Fruit fly (Drosophila melanogaster) whole organism, embryonic: ENCODE results near the gene Trm7-32.

ENCODE experiments used
- Atf6 ChIP-seq: fragments of 200-800 bp; sonication (Bioruptor generic); IDR thresholded peaks from 2 replicates; pipeline ENCODE4 v1.3.6; 2022; ENCODE audit warnings: missing biosample characterization, missing genetic modification characterization
- CG12071 ChIP-seq: fragments of 200-800 bp; sonication (Bioruptor generic); optimal IDR thresholded peaks from 3 replicates; lab custom pipeline; 2018; ENCODE audit warnings: missing biosample characterization, mild to moderate bottlenecking, missing genetic modification characterization
- CG12299 ChIP-seq: fragments of 200-800 bp; sonication (Bioruptor generic); optimal IDR thresholded peaks from 2 replicates; lab custom pipeline; 2018; ENCODE audit warnings: missing biosample characterization, mild to moderate bottlenecking, missing genetic modification characterization
- CG12769 ChIP-seq: fragments of 200-800 bp; sonication (Bioruptor generic); optimal IDR thresholded peaks from 2 replicates; lab custom pipeline; 2019; ENCODE audit warnings: missing biosample characterization, mild to moderate bottlenecking, missing genetic modification characterization, moderate library complexity
- CG13894 ChIP-seq: fragments of 200-800 bp; sonication (Bioruptor generic); optimal IDR thresholded peaks from 3 replicates; lab custom pipeline; 2018; ENCODE audit warnings: missing biosample characterization, mild to moderate bottlenecking, missing genetic modification characterization, moderate library complexity
- CG17186 ChIP-seq: fragments of 200-800 bp; sonication (Bioruptor generic); optimal IDR thresholded peaks from 3 replicates; lab custom pipeline; 2017; ENCODE audit warnings: missing biosample characterization, missing genetic modification reagents, missing genetic modification characterization
- CG18011 ChIP-seq: fragments of 200-800 bp; sonication (Bioruptor generic); optimal IDR thresholded peaks from 2 replicates; lab custom pipeline; 2017; ENCODE audit warnings: missing biosample characterization, missing genetic modification characterization, mild to moderate bottlenecking, moderate library complexity, missing genotype
- CG18619 ChIP-seq: fragments of 200-800 bp; sonication (Bioruptor generic); optimal IDR thresholded peaks from 3 replicates; lab custom pipeline; 2017; ENCODE audit warnings: missing biosample characterization, mild to moderate bottlenecking, missing genetic modification characterization
- CG2712 ChIP-seq: fragments of 200-800 bp; optimal IDR thresholded peaks from 3 replicates; lab custom pipeline; 2019; ENCODE audit warnings: missing biosample characterization, mild to moderate bottlenecking, missing genetic modification characterization, moderate library complexity
- CG30431 ChIP-seq: fragments of 200-800 bp; sonication (Bioruptor generic); optimal IDR thresholded peaks from 2 replicates; lab custom pipeline; 2017; ENCODE audit warnings: missing biosample characterization, missing genetic modification characterization
- CG31224 ChIP-seq: fragments of 200-800 bp; sonication (Bioruptor generic); IDR thresholded peaks from 2 replicates; pipeline ENCODE4 v1.3.6; 2022; ENCODE audit warnings: missing biosample characterization, missing genetic modification characterization
- CG32532 ChIP-seq: fragments of 200-800 bp; sonication (Bioruptor generic); IDR thresholded peaks from 2 replicates; pipeline ENCODE4 v1.3.6; 2022; ENCODE audit warnings: missing biosample characterization, missing genetic modification characterization
- CG33213 ChIP-seq: fragments of 200-800 bp; sonication (Bioruptor generic); optimal IDR thresholded peaks from 3 replicates; lab custom pipeline; 2016; ENCODE audit warnings: missing biosample characterization, missing genetic modification characterization
- CG33557 ChIP-seq: fragments of 200-800 bp; sonication (Bioruptor generic); optimal IDR thresholded peaks from 2 replicates; lab custom pipeline; 2019; ENCODE audit warnings: missing biosample characterization, mild to moderate bottlenecking, missing genetic modification characterization, moderate library complexity
- CG3838 ChIP-seq: fragments of 200-800 bp; sonication (Bioruptor generic); optimal IDR thresholded peaks from 3 replicates; lab custom pipeline; 2016; ENCODE audit warnings: missing biosample characterization, missing genetic modification characterization
- CG4707 ChIP-seq: fragments of 200-800 bp; sonication (Bioruptor generic); optimal IDR thresholded peaks from 2 replicates; lab custom pipeline; 2018; ENCODE audit warnings: missing biosample characterization, mild to moderate bottlenecking, missing genetic modification characterization, moderate library complexity
- CG6254 ChIP-seq: fragments of 200-800 bp; sonication (Bioruptor generic); optimal IDR thresholded peaks from 3 replicates; lab custom pipeline; 2017; ENCODE audit warnings: mild to moderate bottlenecking, missing biosample characterization, missing genetic modification reagents, missing genetic modification characterization
- CG6683 ChIP-seq: fragments of 200-800 bp; sonication (Bioruptor generic); optimal IDR thresholded peaks from 2 replicates; lab custom pipeline; 2017; ENCODE audit warnings: missing biosample characterization, mild to moderate bottlenecking, missing genetic modification characterization, missing genetic modification reagents
- CG6689 ChIP-seq: fragments of 200-800 bp; sonication (Bioruptor generic); IDR thresholded peaks from 2 replicates; pipeline ENCODE4 v1.3.6; 2022; ENCODE audit warnings: missing biosample characterization, missing genetic modification characterization
- CG7556 ChIP-seq: fragments of 200-800 bp; sonication (Bioruptor generic); optimal IDR thresholded peaks from 2 replicates; lab custom pipeline; 2017; ENCODE audit warnings: missing biosample characterization, mild to moderate bottlenecking, missing genetic modification characterization
- CG7745 ChIP-seq: fragments of 200-800 bp; sonication (Bioruptor generic); optimal IDR thresholded peaks from 2 replicates; lab custom pipeline; 2018; ENCODE audit warnings: missing biosample characterization, mild to moderate bottlenecking, missing genetic modification characterization, moderate library complexity
- CG8290 ChIP-seq, 3 experiments: fragments of 200-800 bp; sonication (Bioruptor generic); optimal IDR thresholded peaks; 2 replicates each; lab custom pipeline; 2016 to 2019; ENCODE audit warnings: missing biosample characterization in 3 of 3, missing genetic modification characterization in 3 of 3, mild to moderate bottlenecking in 2 of 3, moderate library complexity in 1 of 3
- CoRest ChIP-seq: fragments of 200-800 bp; sonication (Bioruptor generic); optimal IDR thresholded peaks from 3 replicates; lab custom pipeline; 2018; ENCODE audit warnings: missing biosample characterization, mild to moderate bottlenecking, missing genetic modification characterization, moderate library complexity
- Dref ChIP-seq: fragments of 200-800 bp; sonication (Bioruptor generic); IDR thresholded peaks from 2 replicates; pipeline ENCODE4 v1.3.6; 2022; ENCODE audit warnings: missing biosample characterization, missing genetic modification characterization
- H2.0 ChIP-seq: fragments of 200-800 bp; sonication (Bioruptor generic); IDR thresholded peaks from 2 replicates; pipeline ENCODE4 v1.3.6; 2022; ENCODE audit warnings: missing biosample characterization, missing genetic modification characterization
- Hr78 ChIP-seq, 2 experiments: fragments of 200-800 bp in 1 of 2; fragments of >200 bp in 1 of 2; sonication (Bioruptor generic) in 1 of 2; optimal IDR thresholded peaks; 2 replicates each; lab custom pipeline; 2017 to 2019; ENCODE audit warnings: missing biosample characterization in 2 of 2, missing genetic modification characterization in 2 of 2, mild to moderate bottlenecking in 1 of 2, moderate library complexity in 1 of 2
- Lhr ChIP-seq: fragments of 200-800 bp; sonication (Bioruptor generic); optimal IDR thresholded peaks from 3 replicates; lab custom pipeline; 2017; ENCODE audit warnings: mild to moderate bottlenecking, missing biosample characterization, missing genetic modification reagents, missing genetic modification characterization
- Med ChIP-seq: fragments of 200-800 bp; sonication (Bioruptor generic); peaks from one replicate; lab custom pipeline; 2016; ENCODE audit warnings: missing biosample characterization, missing genetic modification characterization, mild to moderate bottlenecking, inconsistent platforms, moderate library complexity
- Mes4 ChIP-seq: fragments of 200-800 bp; sonication (Bioruptor generic); optimal IDR thresholded peaks from 2 replicates; lab custom pipeline; 2016; ENCODE audit warnings: missing biosample characterization, missing genetic modification characterization
- NFAT ChIP-seq: fragments of 200-800 bp; sonication (Bioruptor generic); IDR thresholded peaks from 2 replicates; pipeline ENCODE4 v1.3.6; 2022; ENCODE audit warnings: missing biosample characterization, missing genetic modification characterization
- Taf1 ChIP-seq: fragments of 200-800 bp; sonication (Bioruptor generic); IDR thresholded peaks from 2 replicates; pipeline ENCODE4 v1.3.6; 2022; ENCODE audit warnings: missing biosample characterization, missing genetic modification characterization
- Xrp1 ChIP-seq: fragments of 200-800 bp; sonication (Bioruptor generic); IDR thresholded peaks from 2 replicates; pipeline ENCODE4 v1.3.6; 2022; ENCODE audit warnings: missing biosample characterization, missing genetic modification characterization
- bcd ChIP-seq: fragments of 200-800 bp; sonication (Bioruptor generic); optimal IDR thresholded peaks from 2 replicates; lab custom pipeline; 2017; ENCODE audit warnings: missing biosample characterization, mild to moderate bottlenecking, missing genetic modification characterization
- cwo ChIP-seq: fragments of 200-800 bp; sonication (Bioruptor generic); optimal IDR thresholded peaks from 3 replicates; lab custom pipeline; 2017; ENCODE audit warnings: missing biosample characterization, missing genetic modification characterization, mild to moderate bottlenecking, moderate library complexity, missing genetic modification reagents
- fd64A ChIP-seq: fragments of 200-800 bp; sonication (Bioruptor generic); optimal IDR thresholded peaks from 3 replicates; lab custom pipeline; 2018; ENCODE audit warnings: missing biosample characterization, mild to moderate bottlenecking, missing genetic modification characterization
- gce ChIP-seq: fragments of 200-800 bp; sonication (Bioruptor generic); IDR thresholded peaks from 3 replicates; pipeline ENCODE4 v1.3.6; 2022; ENCODE audit warnings: missing biosample characterization, missing genetic modification characterization
- jigr1 ChIP-seq: fragments of 200-800 bp; sonication (Bioruptor generic); IDR thresholded peaks from 3 replicates; pipeline ENCODE4 v1.3.6; 2022; ENCODE audit warnings: missing biosample characterization, missing genetic modification characterization
- lab ChIP-seq: fragments of 200-800 bp; sonication (Bioruptor generic); optimal IDR thresholded peaks from 3 replicates; lab custom pipeline; 2017; ENCODE audit warnings: missing biosample characterization, missing genetic modification characterization, mild to moderate bottlenecking, moderate library complexity, missing genetic modification reagents
- nau ChIP-seq: fragments of 200-800 bp; sonication (Bioruptor generic); optimal IDR thresholded peaks from 3 replicates; lab custom pipeline; 2017; ENCODE audit warnings: missing biosample characterization, mild to moderate bottlenecking, missing genetic modification characterization, missing genetic modification reagents
- repo ChIP-seq: fragments of 200-800 bp; sonication (Bioruptor generic); optimal IDR thresholded peaks from 2 replicates; lab custom pipeline; 2016; ENCODE audit warnings: missing biosample characterization, missing genetic modification characterization
- rib ChIP-seq: fragments of 200-800 bp; sonication (Bioruptor generic); IDR thresholded peaks from 2 replicates; pipeline ENCODE4 v1.3.6; 2022; ENCODE audit warnings: missing biosample characterization, missing genetic modification characterization
- row ChIP-seq: fragments of 200-800 bp; sonication (Bioruptor generic); IDR thresholded peaks from 3 replicates; pipeline ENCODE4 v1.3.6; 2022; ENCODE audit warnings: missing biosample characterization, missing genetic modification characterization
- sd ChIP-seq: fragments of 200-800 bp; sonication (Bioruptor generic); optimal IDR thresholded peaks from 3 replicates; lab custom pipeline; 2018; ENCODE audit warnings: missing biosample characterization, mild to moderate bottlenecking, missing genetic modification characterization, moderate library complexity
- sens ChIP-seq: fragments of 200-800 bp; sonication (Bioruptor generic); peaks from one replicate; lab custom pipeline; 2016; ENCODE audit warnings: missing biosample characterization, missing genetic modification characterization
- slou ChIP-seq: fragments of 200-800 bp; sonication (Bioruptor generic); optimal IDR thresholded peaks from 3 replicates; lab custom pipeline; 2016; ENCODE audit warnings: missing biosample characterization, missing genetic modification characterization
- tll ChIP-seq, 2 experiments: fragments of 200-800 bp in 1 of 2; fragments of >200 bp in 1 of 2; sonication (Bioruptor generic) in 1 of 2; optimal IDR thresholded peaks; 2 replicates each; lab custom pipeline; 2017 to 2019; ENCODE audit warnings: missing biosample characterization in 2 of 2, missing genetic modification characterization in 2 of 2, mild to moderate bottlenecking in 1 of 2, moderate library complexity in 1 of 2
- vvl ChIP-seq: fragments of 200-800 bp; sonication (Bioruptor generic); IDR thresholded peaks from 2 replicates; pipeline ENCODE4 v1.3.6; 2022; ENCODE audit warnings: missing biosample characterization, missing genetic modification characterization

Trm7-32 gene

DNA sequence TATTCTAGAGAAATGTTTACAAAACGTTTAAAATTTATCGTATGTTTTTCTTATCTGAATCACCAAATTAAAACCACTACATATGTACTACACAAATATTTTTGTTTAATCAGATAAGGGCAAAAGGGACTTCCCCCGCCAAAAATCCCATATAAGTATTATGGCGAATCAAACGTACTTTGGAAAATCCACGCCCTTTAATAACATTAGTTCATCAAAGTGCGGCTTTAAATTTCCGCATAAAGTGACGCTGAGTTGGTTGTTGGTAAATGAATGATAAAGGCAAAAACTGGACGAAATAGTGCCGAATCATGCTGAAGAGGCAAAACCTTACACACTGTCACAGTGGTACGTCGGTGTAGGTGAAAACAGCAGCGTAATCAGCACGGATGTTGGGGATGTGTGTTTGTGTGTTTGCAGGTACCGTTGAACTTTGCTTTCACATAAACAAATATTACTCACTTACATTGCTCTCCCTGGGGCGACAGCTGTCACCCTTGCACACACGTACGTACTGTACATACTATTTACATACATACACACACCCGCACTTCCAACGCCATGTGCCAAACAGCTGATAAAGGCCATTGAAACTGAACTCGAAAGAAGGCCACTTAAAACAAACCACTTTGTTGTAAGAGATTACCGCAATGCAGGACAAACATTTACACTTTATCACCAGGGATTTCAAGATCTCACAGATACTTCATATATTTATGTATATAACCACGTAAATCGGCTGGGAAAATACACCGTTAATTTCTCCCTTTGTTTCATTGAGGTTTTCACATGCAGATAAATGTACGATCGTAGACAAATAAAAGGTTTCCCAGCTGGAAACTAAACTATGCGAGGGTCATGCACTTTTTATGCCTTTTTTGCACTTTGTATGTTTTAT lies 38.7 kb downstream of the Trm7-32 start (continued):
- TF ChIP-seq CoRest (tag; lab: Kevin White, UChicago) (peak; percentile 32), slou (no peak), lab (GFP tag; lab: Kevin White, UChicago) (peak; percentile 56), CG18011 (GFP tag; lab: Kevin White, UChicago) (no peak), Lhr (GFP tag; lab: Kevin White, UChicago) (no peak), sens (peak; percentile 52), rib (GFP tag; lab: Robert Waterston, UW) (0 out of 2 replicates have a peak, but pooled peaks have one; percentile 60), CG17186 (peak; percentile 13), sd (tag; lab: Kevin White, UChicago) (peak; percentile 27), CG18619 (GFP tag; lab: Kevin White, UChicago) (no peak), cwo (GFP tag; lab: Kevin White, UChicago) (peak; percentile 46), CG8290 (GFP tag; optimal IDR thresholded peaks at IDR 0.05; lab: Kevin White, UChicago) (no peak), CG8290 (tag; optimal IDR thresholded peaks at IDR 0.05; lab: Kevin White, UChicago) (peak; percentile 13 to 74), CG7745 (no peak), row (GFP tag; lab: Robert Waterston, UW) (peak; percentile 29; the same call in 1 of the 3 replicates), gce (0 out of 3 replicates have a peak, but pooled peaks have one; percentile 47), CG32532 (GFP tag; lab: Robert Waterston, UW) (no peak), CG4707 (GFP tag; lab: Kevin White, UChicago) (peak; percentile 46), CG3838 (GFP tag; lab: Kevin White, UChicago) (no peak), fd64A (GFP tag; lab: Kevin White, UChicago) (peak; percentile 67), H2.0 (GFP tag; lab: Robert Waterston, UW) (no peak), CG33213 (GFP tag; lab: Kevin White, UChicago) (no peak), bcd (GFP tag; lab: Kevin White, UChicago) (no peak), vvl (GFP tag; lab: Robert Waterston, UW) (peak; percentile 21; the same call in 1 of the 2 replicates), nau (GFP tag; lab: Kevin White, UChicago) (peak; percentile 71), CG12071 (peak; percentile 50), CG30431 (GFP tag; lab: Kevin White, UChicago) (no peak), Med (GFP tag; lab: Kevin White, UChicago) (peak; percentile 87), CG33557 (GFP tag; lab: Kevin White, UChicago) (peak; percentile 63), Mes4 (GFP tag; lab: Kevin White, UChicago) (no peak), CG12769 (tag; lab: Kevin White, UChicago) (peak; percentile 69), jigr1 (GFP tag; lab: Robert Waterston, UW) (no peak), Atf6 (GFP tag; lab: Robert Waterston, UW) (peak; percentile 40; the same call in 1 of the 2 replicates), CG6689 (GFP tag; lab: Robert Waterston, UW) (no peak), Hr78 (GFP tag; optimal IDR thresholded peaks at IDR 0.05; lab: Kevin White, UChicago) (peak in 1 of 2 experiments; percentile 83), Dref (GFP tag; lab: Robert Waterston, UW) (no peak), CG2712 (no peak), CG12299 (tag; lab: Kevin White, UChicago) (peak; percentile 60), repo (GFP tag; lab: Kevin White, UChicago) (no peak), Taf1 (GFP tag; lab: Robert Waterston, UW) (peak; percentile 21; the same call in 1 of the 2 replicates), CG7556 (GFP tag; lab: Kevin White, UChicago) (peak; percentile 1), Xrp1 (peak; percentile 36; the same call in 1 of the 2 replicates), CG13894 (peak; percentile 34), NFAT (GFP tag; lab: Robert Waterston, UW) (peak; percentile 42; the same call in 1 of the 2 replicates), tll (GFP tag; optimal IDR thresholded peaks at IDR 0.05; lab: Kevin White, UChicago) (peak in 1 of 2 experiments; percentile 59), CG6254 (GFP tag; lab: Kevin White, UChicago) (peak; percentile 29), CG6683 (GFP tag; lab: Kevin White, UChicago) (peak; percentile 3), CG31224 (no peak)
